Fruit fly (Drosophila melanogaster) whole organism, embryonic: Measurements from ENCODE around the gene CG13063.

ENCODE experiments used
- Abd-B ChIP-seq: fragments of 200-800 bp; sonication (Bioruptor generic); optimal IDR thresholded peaks from 2 replicates; lab custom pipeline; 2018; ENCODE audit warnings: missing biosample characterization, mild to moderate bottlenecking, missing genetic modification characterization, moderate library complexity
- BEAF-32 ChIP-seq: fragments of 200-800 bp; sonication (Bioruptor generic); optimal IDR thresholded peaks from 3 replicates; lab custom pipeline; 2017; ENCODE audit warnings: missing biosample characterization, missing genetic modification characterization, mild to moderate bottlenecking, moderate library complexity, missing genetic modification reagents
- Blimp-1 ChIP-seq: fragments of 200-800 bp; sonication (Bioruptor generic); optimal IDR thresholded peaks from 3 replicates; lab custom pipeline; 2018; ENCODE audit warnings: missing biosample characterization, missing genetic modification characterization, mild to moderate bottlenecking, moderate library complexity, missing genetic modification reagents
- C15 ChIP-seq: fragments of 200-800 bp; sonication (Bioruptor generic); IDR thresholded peaks from 3 replicates; pipeline ENCODE4 v1.3.6; 2022; ENCODE audit warnings: missing biosample characterization, missing genetic modification characterization
- CG12744 ChIP-seq: fragments of 200-800 bp; sonication (Bioruptor generic); optimal IDR thresholded peaks from 2 replicates; lab custom pipeline; 2016; ENCODE audit warnings: missing biosample characterization, missing genetic modification characterization
- CG13287 ChIP-seq: fragments of 200-800 bp; sonication (Bioruptor generic); IDR thresholded peaks from 2 replicates; pipeline ENCODE4 v1.3.6; 2022; ENCODE audit warnings: missing biosample characterization, missing genetic modification characterization; ENCODE audit not compliant: partially characterized antibody
- CG14965 ChIP-seq: fragments of 200-800 bp; sonication (Bioruptor generic); optimal IDR thresholded peaks from 2 replicates; lab custom pipeline; 2016; ENCODE audit warnings: missing biosample characterization, missing genetic modification characterization, borderline replicate concordance
- CG15073 ChIP-seq: fragments of 200-800 bp; sonication (Bioruptor generic); optimal IDR thresholded peaks from 2 replicates; lab custom pipeline; 2016; ENCODE audit warnings: missing biosample characterization, missing genetic modification characterization
- CG16813 ChIP-seq: fragments of 200-800 bp; sonication (Bioruptor generic); IDR thresholded peaks from 3 replicates; pipeline ENCODE4 v1.3.6; 2022; ENCODE audit warnings: missing biosample characterization, missing genetic modification characterization; ENCODE audit not compliant: partially characterized antibody
- CG1832 ChIP-seq: fragments of 200-800 bp; sonication (Bioruptor generic); optimal IDR thresholded peaks from 2 replicates; lab custom pipeline; 2017; ENCODE audit warnings: missing biosample characterization, mild to moderate bottlenecking, missing genetic modification characterization, inconsistent platforms
- CG42726 ChIP-seq: fragments of 200-800 bp; sonication (Bioruptor generic); IDR thresholded peaks from 2 replicates; pipeline ENCODE4 v1.3.6; 2022; ENCODE audit warnings: missing biosample characterization, missing genetic modification characterization; ENCODE audit not compliant: partially characterized antibody
- CG4707 ChIP-seq: fragments of 200-800 bp; sonication (Bioruptor generic); optimal IDR thresholded peaks from 2 replicates; lab custom pipeline; 2018; ENCODE audit warnings: missing biosample characterization, mild to moderate bottlenecking, missing genetic modification characterization, moderate library complexity
- CG7839 ChIP-seq: fragments of 200-800 bp; sonication (Bioruptor generic); optimal IDR thresholded peaks from 3 replicates; lab custom pipeline; 2018; ENCODE audit warnings: missing biosample characterization, mild to moderate bottlenecking, missing genetic modification characterization, moderate library complexity
- CG9727 ChIP-seq: fragments of 200-800 bp; sonication (Bioruptor generic); optimal IDR thresholded peaks from 3 replicates; lab custom pipeline; 2017; ENCODE audit warnings: missing biosample characterization, mild to moderate bottlenecking, missing genetic modification characterization
- CG9817 ChIP-seq: fragments of 200-800 bp; sonication (Bioruptor generic); optimal IDR thresholded peaks from 2 replicates; lab custom pipeline; 2018; ENCODE audit warnings: missing biosample characterization, mild to moderate bottlenecking, missing genetic modification characterization, moderate library complexity
- CTCF ChIP-seq: fragments of 200-800 bp; sonication (Bioruptor generic); optimal IDR thresholded peaks from 2 replicates; lab custom pipeline; 2017; ENCODE audit warnings: missing biosample characterization, mild to moderate bottlenecking, missing genetic modification characterization, moderate library complexity
- Doc2 ChIP-seq: fragments of 200-800 bp; sonication (Bioruptor generic); IDR thresholded peaks from 2 replicates; pipeline ENCODE4 v1.3.6; 2022; ENCODE audit warnings: missing biosample characterization, missing genetic modification characterization
- Doc3 ChIP-seq: fragments of 200-800 bp; sonication (Bioruptor generic); IDR thresholded peaks from 3 replicates; pipeline ENCODE4 v1.3.6; 2022; ENCODE audit warnings: missing biosample characterization, missing genetic modification characterization; ENCODE audit not compliant: partially characterized antibody
- HLHmδ ChIP-seq: fragments of 200-800 bp; sonication (Bioruptor generic); optimal IDR thresholded peaks from 2 replicates; lab custom pipeline; 2018; ENCODE audit warnings: missing biosample characterization, mild to moderate bottlenecking, missing genetic modification characterization, moderate library complexity
- Hey ChIP-seq: fragments of 200-800 bp; sonication (Bioruptor generic); optimal IDR thresholded peaks from 3 replicates; lab custom pipeline; 2018; ENCODE audit warnings: missing biosample characterization, mild to moderate bottlenecking, missing genetic modification characterization
- Myb ChIP-seq: fragments of 200-800 bp; sonication (Bioruptor generic); optimal IDR thresholded peaks from 2 replicates; lab custom pipeline; 2016; ENCODE audit warnings: missing biosample characterization, missing genetic modification characterization
- NfI ChIP-seq: fragments of 200-800 bp; sonication (Bioruptor generic); optimal IDR thresholded peaks from 3 replicates; lab custom pipeline; 2018; ENCODE audit warnings: missing biosample characterization, mild to moderate bottlenecking, missing genetic modification characterization, moderate library complexity
- Pdp1 ChIP-seq, 2 experiments: fragments of 200-800 bp; sonication (Bioruptor generic); optimal IDR thresholded peaks; 3 replicates each; lab custom pipeline; 2016; ENCODE audit warnings: missing biosample characterization in 2 of 2, missing genetic modification characterization in 2 of 2, mild to moderate bottlenecking in 1 of 2, moderate library complexity in 1 of 2
- Sin3A ChIP-seq: fragments of >200 bp; optimal IDR thresholded peaks from 2 replicates; lab custom pipeline; 2018
- Tbp ChIP-seq: fragments of >200 bp; optimal IDR thresholded peaks from 2 replicates; lab custom pipeline; 2018; ENCODE audit warnings: missing biosample characterization, missing genetic modification characterization
- Vsx1 ChIP-seq: fragments of 200-800 bp; sonication (Bioruptor generic); optimal IDR thresholded peaks from 2 replicates; lab custom pipeline; 2017; ENCODE audit warnings: missing biosample characterization, mild to moderate bottlenecking, missing genetic modification characterization, missing genetic modification reagents
- Xbp1 ChIP-seq: fragments of 200-800 bp; sonication (Bioruptor generic); optimal IDR thresholded peaks from 3 replicates; lab custom pipeline; 2016; ENCODE audit warnings: missing biosample characterization, mild to moderate bottlenecking, missing genetic modification characterization
- ac ChIP-seq: fragments of 200-800 bp; sonication (Bioruptor generic); optimal IDR thresholded peaks from 3 replicates; lab custom pipeline; 2017; ENCODE audit warnings: missing biosample characterization, mild to moderate bottlenecking, missing genetic modification characterization
- ara ChIP-seq: fragments of 200-800 bp; sonication (Bioruptor generic); IDR thresholded peaks from 2 replicates; pipeline ENCODE4 v1.3.6; 2022; ENCODE audit warnings: missing biosample characterization, missing genetic modification characterization
- bsh ChIP-seq, 2 experiments: fragments of 200-800 bp; sonication (Bioruptor generic); optimal IDR thresholded peaks; 2 replicates each; lab custom pipeline; 2017 to 2018; ENCODE audit warnings: mild to moderate bottlenecking in 2 of 2, missing biosample characterization in 2 of 2, missing genetic modification characterization in 2 of 2, moderate library complexity in 1 of 2
- gem ChIP-seq: fragments of 200-800 bp; sonication (Bioruptor generic); optimal IDR thresholded peaks from 2 replicates; lab custom pipeline; 2019; ENCODE audit warnings: missing biosample characterization, mild to moderate bottlenecking, missing genetic modification characterization, moderate library complexity
- gfzf ChIP-seq: fragments of 200-800 bp; sonication (Bioruptor generic); optimal IDR thresholded peaks from 2 replicates; lab custom pipeline; 2016; ENCODE audit warnings: missing biosample characterization, mild to moderate bottlenecking, missing genetic modification characterization, moderate library complexity
- lola ChIP-seq, 3 experiments: fragments of >200 bp in 2 of 3; fragments of 200-800 bp in 1 of 3; sonication (Bioruptor generic) in 1 of 3; optimal IDR thresholded peaks; 2 replicates each; lab custom pipeline; 2017 to 2019; ENCODE audit warnings: missing biosample characterization in 3 of 3, missing genetic modification characterization in 3 of 3, mild to moderate bottlenecking in 1 of 3, moderate library complexity in 1 of 3
- sisA ChIP-seq: fragments of 200-800 bp; sonication (Bioruptor generic); IDR thresholded peaks from 2 replicates; pipeline ENCODE4 v1.3.6; 2022; ENCODE audit warnings: missing biosample characterization, missing genetic modification characterization
- sr ChIP-seq: fragments of 200-800 bp; sonication (Bioruptor generic); IDR thresholded peaks from 3 replicates; pipeline ENCODE4 v1.3.6; 2022; ENCODE audit warnings: missing biosample characterization, missing genetic modification characterization
- z ChIP-seq: fragments of 200-800 bp; sonication (Bioruptor generic); IDR thresholded peaks from 3 replicates; pipeline ENCODE4 v1.3.6; 2022; ENCODE audit warnings: missing biosample characterization, missing genetic modification characterization
- zfh1 ChIP-seq: fragments of 200-800 bp; sonication (Bioruptor generic); IDR thresholded peaks from 3 replicates; pipeline ENCODE4 v1.3.6; 2022; ENCODE audit warnings: missing biosample characterization, missing genetic modification characterization

The CG13063 gene

DNA sequence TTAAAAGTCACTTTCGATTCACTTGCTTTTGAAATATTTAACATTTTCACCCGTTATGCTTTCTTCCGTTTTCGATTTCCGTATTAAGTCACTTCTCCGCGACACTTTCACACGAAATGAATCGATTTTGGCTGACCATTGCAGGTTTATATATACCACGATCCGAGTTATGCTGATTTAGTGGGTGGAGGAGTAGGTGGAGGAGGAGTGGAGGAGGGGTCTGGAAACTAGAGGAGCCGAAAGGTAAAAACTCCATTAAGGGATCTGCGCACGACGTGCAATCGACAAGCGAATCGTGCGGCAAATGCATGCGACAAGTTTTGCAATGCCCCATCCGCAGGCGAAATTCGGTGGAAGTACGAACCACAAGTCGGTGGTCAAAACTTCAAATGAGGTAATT is 15.6 kb upstream of the CG13063 start, which contains the start of gene CG13045:
Gene CG13045 (minus strand): TSS at position 101 of the 400 bp plus-strand sequence.
- TF ChIP-seq C15 (0 out of 3 replicates have a peak, but pooled peaks have one; percentile 11), CG12744 (GFP tag; lab: Kevin White, UChicago) (no peak)

DNA sequence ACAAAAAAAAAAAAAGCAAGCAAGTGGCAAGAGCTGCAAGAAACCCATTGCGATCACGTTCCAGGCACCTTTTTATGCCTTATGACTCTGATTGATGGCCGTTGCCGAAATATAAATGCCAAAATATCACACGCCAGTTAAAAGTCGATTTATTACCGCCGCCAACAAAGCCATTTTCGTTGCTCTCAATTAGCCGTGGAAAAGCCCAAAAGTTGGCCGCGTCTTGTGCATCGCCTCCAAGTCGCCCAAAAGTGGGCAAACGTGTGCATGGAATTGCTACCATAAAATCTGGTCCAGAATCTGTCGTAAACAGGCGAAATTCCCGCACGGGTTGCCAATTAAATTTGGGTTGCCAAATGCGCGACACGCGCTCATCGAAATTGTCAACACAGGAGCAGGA is 14.7 kb upstream of the CG13063 start:
- TF ChIP-seq lola (GFP tag; optimal IDR thresholded peaks at IDR 0.05; lab: Kevin White, UChicago) (no peak), CG13287 (peak; percentile 10; the same call in 1 of the 2 replicates), CG42726 (GFP tag; lab: Robert Waterston, UW) (0 out of 2 replicates have a peak, but pooled peaks have one; percentile 34), Abd-B (GFP tag; lab: Kevin White, UChicago) (peak; percentile 11), CG9817 (no peak), CG14965 (no peak), Vsx1 (peak; percentile 49), z (GFP tag; lab: Robert Waterston, UW) (0 out of 3 replicates have a peak, but pooled peaks have one; percentile 17)
- TF ChIP-seq, all 482 proteins: peak for 5

DNA sequence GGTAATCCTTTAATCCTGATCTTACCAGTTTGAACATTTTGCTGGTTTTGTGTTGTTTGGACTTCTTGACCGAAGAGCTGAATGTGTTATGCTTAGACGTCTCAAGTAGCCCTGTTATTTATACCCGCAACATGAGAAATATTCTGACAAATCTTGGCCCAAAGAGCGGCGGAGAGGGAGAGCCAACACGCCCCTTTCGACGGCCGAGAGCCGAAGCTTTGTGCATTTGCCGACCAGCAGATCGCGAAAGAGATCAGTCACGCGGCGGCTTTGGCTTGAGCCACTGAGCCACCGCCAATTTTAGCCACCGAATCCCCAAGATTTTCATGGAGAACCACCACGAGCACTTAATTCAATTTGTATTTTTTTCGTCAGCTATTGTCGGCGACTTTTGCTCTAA is 11.0 kb upstream of the CG13063 start, which contains the start of gene CG4962:
Gene CG4962 (minus strand): TSS at position 101 of the 400 bp plus-strand sequence.
- TF ChIP-seq HLHmδ (GFP tag; lab: Kevin White, UChicago) = no peak
- TF ChIP-seq sr (GFP tag; lab: Robert Waterston, UW) = no peak

dm6 chr3L:16301153-16301552 is 5.2 kb upstream of the CG13063 start, which contains the start of gene CG4982:
TSS of gene CG4982 (plus strand) at chr3L:16301453.
- no peak for TF ChIP-seq sisA (GFP tag; lab: Robert Waterston, UW)
- TF ChIP-seq CG4707 (GFP tag; lab: Kevin White, UChicago) = no peak
- TF ChIP-seq Xbp1 = no peak
- no peak for TF ChIP-seq CG7839 (tag; lab: Kevin White, UChicago)
- TF ChIP-seq Hey (tag; lab: Kevin White, UChicago) = no peak
- TF ChIP-seq ac = no peak
- TF ChIP-seq Sin3A (lab: Kevin White, UChicago) = no peak
- no peak for TF ChIP-seq NfI (GFP tag; lab: Kevin White, UChicago)
- no peak for TF ChIP-seq Doc2 (GFP tag; lab: Robert Waterston, UW)
- no peak for TF ChIP-seq Doc3 (GFP tag; lab: Robert Waterston, UW)
- TF ChIP-seq CTCF (GFP tag; lab: Kevin White, UChicago) = no peak
- TF ChIP-seq CG42726 (GFP tag; lab: Robert Waterston, UW) = no peak
- TF ChIP-seq zfh1 (GFP tag; lab: Robert Waterston, UW) = no peak
- no peak for TF ChIP-seq Pdp1 (GFP tag; optimal IDR thresholded peaks at IDR 0.05; lab: Kevin White, UChicago)
- TF ChIP-seq CG15073 (GFP tag; lab: Kevin White, UChicago) = no peak
- TF ChIP-seq ara (GFP tag; lab: Robert Waterston, UW) = no peak
- TF ChIP-seq gfzf (GFP tag; lab: Kevin White, UChicago) = no peak
- no peak for TF ChIP-seq gem (tag; lab: Kevin White, UChicago)

dm6 chr3L:16303078-16303477 is 3.3 kb upstream of the CG13063 start, which contains the start of gene CG13044:
TSS of gene CG13044 (minus strand) at chr3L:16303178.
- TF ChIP-seq CG1832 (GFP tag; lab: Kevin White, UChicago) (no peak), Blimp-1 (GFP tag; lab: Kevin White, UChicago) (peak; percentile 16), CG16813 (GFP tag; lab: Robert Waterston, UW) (no peak), Tbp (GFP tag; lab: Kevin White, UChicago) (no peak), BEAF-32 (GFP tag; lab: Kevin White, UChicago) (no peak), bsh (GFP tag; optimal IDR thresholded peaks at IDR 0.05; lab: Kevin White, UChicago) (no peak), CG9727 (no peak), Myb (GFP tag; lab: Kevin White, UChicago) (no peak)
- TF ChIP-seq, all 482 proteins: peak for 1
